Worm (Caenorhabditis elegans) whole organism, young adult: ENCODE measurements around the gene lipl-3.

ENCODE experiments used
- ceh-91 ChIP-seq: fragments of 200-800 bp; sonication (Bioruptor generic); IDR thresholded peaks from 2 replicates; pipeline ENCODE4 v1.3.6; 2022; ENCODE audit warnings: missing genetic modification reagents, missing genetic modification characterization, missing compliant biosample characterization
- lin-35 ChIP-seq, 3 experiments: fragments of 150-350 bp in 2 of 3; sonication (generic microtip) in 1 of 3; optimal IDR thresholded peaks; 2 replicates each; lab custom pipeline; 2014 to 2018; ENCODE audit warnings: missing biosample characterization in 3 of 3, missing genetic modification characterization in 3 of 3, missing genetic modification reagents in 3 of 3
- repo-1 ChIP-seq: sonication (generic microtip); optimal IDR thresholded peaks from 2 replicates; lab custom pipeline; 2017; ENCODE audit warnings: mild to moderate bottlenecking, missing genetic modification characterization, missing compliant biosample characterization
- unc-62 ChIP-seq: fragments of 150-350 bp; optimal IDR thresholded peaks from 2 replicates; lab custom pipeline; 2014; ENCODE audit warnings: missing biosample characterization, missing genetic modification reagents, missing genetic modification characterization

ce11 chrV:521517-521916 is 2.5 kb downstream of the lipl-3 start, which contains the start of gene srw-107:
- TF ChIP-seq lin-35 (GFP tag; optimal IDR thresholded peaks at IDR 0.05; lab: Kevin White, UChicago), result no peak
- TF ChIP-seq ceh-91, result no peak
- no peak for TF ChIP-seq repo-1 (tag; lab: Kevin White, UChicago)
- no peak for TF ChIP-seq unc-62
